Worm (Caenorhabditis elegans): Measurements from ENCODE around the gene K07E3.1.

DNA sequence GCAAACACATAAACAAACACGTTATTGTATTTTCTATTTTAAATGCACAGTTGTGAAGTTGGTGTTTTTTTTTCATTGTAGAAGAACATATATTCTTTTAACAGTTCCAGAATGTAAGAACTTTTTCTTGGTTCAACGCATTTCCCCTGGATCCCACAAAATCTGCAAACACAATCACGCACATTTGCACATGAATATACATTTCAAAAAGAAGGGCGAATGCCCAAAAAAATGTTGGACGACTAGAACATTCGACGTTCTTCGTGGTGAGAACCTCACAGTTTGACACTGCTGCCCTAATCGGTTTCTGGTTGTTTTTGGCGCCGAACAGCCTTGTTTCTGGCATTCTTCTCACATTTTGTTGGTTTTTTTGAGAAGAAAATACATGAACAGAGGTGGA is 708 bp upstream of the K07E3.1 start:
- TF ChIP-seq blmp-1 (tag; optimal IDR thresholded peaks at IDR 0.05) (no peak), mep-1 (tag; optimal IDR thresholded peaks at IDR 0.05) (no peak), ceh-83 (GFP tag; optimal IDR thresholded peaks at IDR 0.05) (no peak), unc-62 (GFP tag; optimal IDR thresholded peaks at IDR 0.05) (no peak), pha-4 (tag; optimal IDR thresholded peaks at IDR 0.05) (no peak), nhr-2 (tag; optimal IDR thresholded peaks at IDR 0.05) (no peak)

All from whole organism, mixed stage, embryonic.